Worm (Caenorhabditis elegans): ENCODE measurements around the gene dct-14.

DNA sequence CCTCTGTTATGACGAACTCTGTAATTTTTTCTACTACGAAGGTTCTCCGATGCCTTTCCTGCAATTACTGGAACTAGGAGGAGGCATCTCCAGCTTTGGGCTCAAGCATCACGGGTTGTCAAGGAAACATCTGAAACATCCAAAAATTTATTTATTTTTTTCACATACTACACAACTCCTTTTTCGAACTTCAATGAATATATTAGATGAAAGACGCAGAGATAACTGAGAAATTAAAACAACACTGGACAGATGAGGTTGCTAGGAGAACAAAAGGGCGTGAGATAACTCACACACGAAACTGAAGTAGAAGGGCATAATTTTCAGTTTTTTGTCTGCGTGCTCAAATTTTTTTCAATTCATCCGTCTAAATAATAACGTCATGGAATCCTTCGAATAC is 27.2 kb upstream of the dct-14 start, which contains the start of gene Y38H6C.13:
- no peak for TF ChIP-seq fkh-4 (tag; optimal IDR thresholded peaks at IDR 0.05; ENCODE audit: borderline replicate concordance)
- no peak for TF ChIP-seq jun-1 (tag; optimal IDR thresholded peaks at IDR 0.05)
- no peak for TF ChIP-seq nhr-20 (tag; optimal IDR thresholded peaks at IDR 0.05)
- TF ChIP-seq skn-1 (tag; optimal IDR thresholded peaks at IDR 0.05): no peak
- TF ChIP-seq nhr-71 (tag; optimal IDR thresholded peaks at IDR 0.05): no peak
- TF ChIP-seq egl-27 (tag; optimal IDR thresholded peaks at IDR 0.05): no peak
- no peak for TF ChIP-seq fkh-10 (GFP tag; optimal IDR thresholded peaks at IDR 0.05)
- TF ChIP-seq elt-3 (tag; optimal IDR thresholded peaks at IDR 0.05): no peak

Data from whole organism, L1 larva.